Fruit fly (Drosophila melanogaster): ENCODE measurements around the gene CNMa.

DNA sequence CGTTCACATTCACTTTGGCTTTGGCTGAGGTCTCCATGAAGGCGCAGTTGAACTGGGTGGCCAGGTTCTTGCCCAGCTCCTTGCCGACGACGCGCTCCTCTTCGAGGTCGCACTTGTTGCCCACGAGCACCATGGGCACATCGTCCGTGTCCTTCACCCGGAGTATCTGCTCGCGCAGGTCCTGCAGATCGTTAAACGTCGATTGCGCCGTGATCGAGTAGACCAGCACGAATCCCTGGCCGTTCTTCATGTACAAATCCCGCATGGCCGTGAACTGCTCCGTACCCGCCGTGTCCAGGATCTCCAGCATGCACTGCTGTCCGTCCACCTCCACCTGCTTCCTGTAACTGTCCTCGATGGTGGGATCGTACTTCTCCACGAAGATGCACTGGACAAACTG lies 5.4 kb upstream of the CNMa start:
- TF ChIP-seq pan (optimal IDR thresholded peaks at IDR 0.05) (no peak), CG8478 (optimal IDR thresholded peaks at IDR 0.05) (no peak), Dll (optimal IDR thresholded peaks at IDR 0.05) (no peak), usp (GFP tag; optimal IDR thresholded peaks at IDR 0.05) (no peak), psq (optimal IDR thresholded peaks at IDR 0.05) (no peak)

All from whole organism.